Fruit fly (Drosophila melanogaster) whole organism, wandering third instar larva: ENCODE data around the gene Ank.

Experiments used
- Abd-B ChIP-seq: fragments of >200 bp; optimal IDR thresholded peaks from 2 replicates; lab custom pipeline; 2017; ENCODE audit warnings: missing biosample characterization, missing genetic modification characterization
- CG32264 ChIP-seq: fragments of 200-800 bp; sonication (Bioruptor generic); optimal IDR thresholded peaks from 2 replicates; lab custom pipeline; 2016; ENCODE audit warnings: missing biosample characterization, missing genetic modification characterization
- Dfd ChIP-seq: fragments of >200 bp; optimal IDR thresholded peaks from 2 replicates; lab custom pipeline; 2017; ENCODE audit warnings: missing biosample characterization, missing genetic modification characterization
- Dif ChIP-seq: fragments of 200-275, 200-300 bp; sonication (Bioruptor generic); optimal IDR thresholded peaks from 2 replicates; lab custom pipeline; 2018; ENCODE audit warnings: missing biosample characterization, missing genetic modification characterization; ENCODE audit not compliant: partially characterized antibody
- HLH106 ChIP-seq: fragments of 200-800 bp; optimal IDR thresholded peaks from 3 replicates; lab custom pipeline; 2019; ENCODE audit warnings: missing biosample characterization, mild to moderate bottlenecking, missing genetic modification characterization, moderate library complexity
- Hnf4 ChIP-seq: fragments of 200-800 bp; sonication (Bioruptor generic); optimal IDR thresholded peaks from 2 replicates; lab custom pipeline; 2016; ENCODE audit warnings: missing biosample characterization, mild to moderate bottlenecking, missing genetic modification characterization
- Hr78 ChIP-seq: fragments of >200 bp; optimal IDR thresholded peaks from 2 replicates; lab custom pipeline; 2017; ENCODE audit warnings: missing biosample characterization, missing genetic modification characterization
- Mio ChIP-seq: sonication (Bioruptor generic); optimal IDR thresholded peaks from 2 replicates; lab custom pipeline; 2016; ENCODE audit warnings: missing biosample characterization, missing genetic modification characterization
- Myc ChIP-seq: fragments of >200 bp; optimal IDR thresholded peaks from 2 replicates; lab custom pipeline; 2017
- N ChIP-seq: fragments of >200 bp; optimal IDR thresholded peaks from 2 replicates; lab custom pipeline; 2018; ENCODE audit warnings: missing biosample characterization, missing external identifiers, missing genetic modification characterization
- OdsH ChIP-seq: fragments of 200-800 bp; sonication (Bioruptor generic); optimal IDR thresholded peaks from 2 replicates; lab custom pipeline; 2016; ENCODE audit warnings: missing biosample characterization, mild to moderate bottlenecking, missing genetic modification characterization
- Sp1 ChIP-seq: fragments of 200-800 bp; sonication (Bioruptor generic); optimal IDR thresholded peaks from 3 replicates; lab custom pipeline; 2019; ENCODE audit warnings: missing biosample characterization, mild to moderate bottlenecking, missing genetic modification characterization, moderate library complexity
- Vsx2 ChIP-seq: fragments of 200-300, 225-300 bp; sonication (Bioruptor generic); optimal IDR thresholded peaks from 2 replicates; lab custom pipeline; 2018; ENCODE audit warnings: missing biosample characterization, missing genetic modification characterization; ENCODE audit not compliant: partially characterized antibody
- br ChIP-seq: fragments of 200-800 bp; sonication (Bioruptor generic); optimal IDR thresholded peaks from 2 replicates; lab custom pipeline; 2016; ENCODE audit warnings: missing biosample characterization, missing genetic modification characterization
- brk ChIP-seq: fragments of 200-800 bp; sonication (Bioruptor generic); optimal IDR thresholded peaks from 2 replicates; lab custom pipeline; 2016; ENCODE audit warnings: missing biosample characterization, mild to moderate bottlenecking, missing genetic modification characterization
- dl ChIP-seq, 2 experiments: fragments of 175-275, 200-275 bp in 1 of 2; fragments of 200-275 bp in 1 of 2; sonication (Bioruptor generic); optimal IDR thresholded peaks; lab custom pipeline; 2018; ENCODE audit warnings: mild to moderate bottlenecking in 2 of 2, missing biosample characterization in 2 of 2, missing genetic modification characterization in 2 of 2, moderate library complexity in 2 of 2; ENCODE audit not compliant: partially characterized antibody in 2 of 2, insufficient read depth in 1 of 2
- dmrt93B ChIP-seq: fragments of 200-800 bp; sonication (Bioruptor generic); optimal IDR thresholded peaks from 2 replicates; lab custom pipeline; 2018; ENCODE audit warnings: missing biosample characterization, mild to moderate bottlenecking, missing genetic modification characterization
- dsf ChIP-seq: sonication (Bioruptor generic); optimal IDR thresholded peaks from 2 replicates; lab custom pipeline; 2016; ENCODE audit warnings: missing biosample characterization, missing genetic modification characterization, borderline replicate concordance
- ey ChIP-seq: fragments of 200-800 bp; sonication (Bioruptor generic); optimal IDR thresholded peaks from 2 replicates; lab custom pipeline; 2016; ENCODE audit warnings: missing biosample characterization, missing genetic modification characterization
- foxo ChIP-seq, 2 experiments: fragments of 200-800 bp; sonication (Bioruptor generic); optimal IDR thresholded peaks; 2 replicates in 1 of 2; 3 replicates in 1 of 2; lab custom pipeline; 2016 to 2017; ENCODE audit warnings: missing biosample characterization in 2 of 2, missing genetic modification characterization in 2 of 2
- fru ChIP-seq: fragments of 200-800 bp; sonication (Bioruptor generic); optimal IDR thresholded peaks from 3 replicates; lab custom pipeline; 2016; ENCODE audit warnings: missing biosample characterization, mild to moderate bottlenecking, missing genetic modification characterization
- h ChIP-seq: fragments of 200-800 bp; sonication (Bioruptor generic); optimal IDR thresholded peaks from 3 replicates; lab custom pipeline; 2016; ENCODE audit warnings: missing biosample characterization, mild to moderate bottlenecking, missing genetic modification characterization
- lola ChIP-seq: fragments of >200 bp; optimal IDR thresholded peaks from 2 replicates; lab custom pipeline; 2017; ENCODE audit warnings: missing biosample characterization, missing genetic modification characterization
- pan ChIP-seq: fragments of >200 bp; optimal IDR thresholded peaks from 2 replicates; lab custom pipeline; 2017
- psq ChIP-seq: fragments of 200-800 bp; sonication (Bioruptor generic); optimal IDR thresholded peaks from 3 replicates; lab custom pipeline; 2017; ENCODE audit warnings: missing biosample characterization, mild to moderate bottlenecking, missing genetic modification characterization, moderate library complexity
- rgr ChIP-seq: fragments of 200-800 bp; sonication (Bioruptor generic); optimal IDR thresholded peaks from 3 replicates; lab custom pipeline; 2016; ENCODE audit warnings: missing biosample characterization, mild to moderate bottlenecking, missing genetic modification characterization
- tai ChIP-seq: sonication (Bioruptor generic); optimal IDR thresholded peaks from 2 replicates; lab custom pipeline; 2016; ENCODE audit warnings: missing biosample characterization, missing genetic modification characterization
- usp ChIP-seq: fragments of >200 bp; optimal IDR thresholded peaks from 2 replicates; lab custom pipeline; 2017; ENCODE audit warnings: missing biosample characterization, missing genetic modification characterization
- woc ChIP-seq: sonication (Bioruptor generic); optimal IDR thresholded peaks from 2 replicates; lab custom pipeline; 2016; ENCODE audit warnings: missing biosample characterization, mild to moderate bottlenecking, missing genetic modification characterization

Ank gene

DNA sequence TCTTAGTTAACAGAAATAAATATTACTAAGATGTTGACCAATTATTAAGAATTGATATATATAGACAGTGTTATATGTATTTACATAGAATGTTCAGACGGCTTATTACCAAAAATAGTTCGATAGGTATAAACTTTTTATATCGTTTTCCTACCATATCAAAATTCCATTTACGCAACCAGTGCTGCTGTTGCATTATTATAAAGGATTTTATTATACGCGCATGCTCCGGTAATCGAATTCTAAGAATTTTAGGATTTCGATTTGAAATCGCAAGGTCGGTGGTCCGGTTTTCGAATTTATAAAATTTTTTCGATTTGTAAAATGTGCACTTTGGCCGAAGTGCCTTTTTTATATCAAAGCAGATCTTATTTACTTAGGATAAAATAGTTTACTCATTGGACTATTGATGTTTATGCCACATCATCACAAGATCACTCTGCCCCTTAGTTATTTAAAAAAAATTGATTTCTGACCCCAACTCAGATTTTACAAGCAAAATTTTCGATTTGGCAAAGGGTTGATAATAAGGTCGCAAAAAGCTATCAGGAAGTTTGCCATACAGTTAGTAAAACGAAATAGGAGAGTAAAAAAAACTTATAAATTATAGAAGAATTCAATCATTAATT lies at the start of gene Ank:
Gene Ank, minus strand, starts transcription at position 206 of the 629 bp plus-strand sequence.
- peak; percentile 28 for TF ChIP-seq woc (GFP tag; lab: Kevin White, UChicago)
- TF ChIP-seq Sp1 (GFP tag; lab: Kevin White, UChicago): no peak
- no peak for TF ChIP-seq Dif (GFP tag; lab: Kevin White, UChicago)
- peak; percentile 54 for TF ChIP-seq N (GFP tag; lab: Kevin White, UChicago)
- TF ChIP-seq usp: no peak
- TF ChIP-seq Abd-B (GFP tag; lab: Kevin White, UChicago): no peak
- TF ChIP-seq Hr78: peak; percentile 56

dm6 chr4:175245-175644 lies 45.6 kb upstream of the Ank start, which contains the start of gene CG33978:
TSS of gene CG33978 (minus strand) at chr4:175639.
- TF ChIP-seq foxo (GFP tag; optimal IDR thresholded peaks at IDR 0.05; lab: Kevin White, UChicago): no peak
- TF ChIP-seq Dif (GFP tag; lab: Kevin White, UChicago): no peak
- no peak for TF ChIP-seq usp
- TF ChIP-seq Myc (lab: Kevin White, UChicago): no peak

- no peak for TF ChIP-seq Mio (GFP tag; lab: Kevin White, UChicago)
- TF ChIP-seq foxo (GFP tag; optimal IDR thresholded peaks at IDR 0.05; lab: Kevin White, UChicago): no peak
- no peak for TF ChIP-seq Vsx2 (GFP tag; lab: Kevin White, UChicago)
- no peak for TF ChIP-seq psq
- no peak for TF ChIP-seq dmrt93B (GFP tag; lab: Kevin White, UChicago)
- no peak for TF ChIP-seq Myc (lab: Kevin White, UChicago)
- no peak for TF ChIP-seq dl (GFP tag; optimal IDR thresholded peaks at IDR 0.05; lab: Kevin White, UChicago; ENCODE audit: insufficient read depth in 1 of 2, partially characterized antibody in 2 of 2)
- no peak for TF ChIP-seq Dfd (GFP tag; lab: Kevin White, UChicago)
- TF ChIP-seq CG32264 (GFP tag; lab: Kevin White, UChicago): no peak
- TF ChIP-seq OdsH: no peak
- no peak for TF ChIP-seq brk (GFP tag; lab: Kevin White, UChicago)
- TF ChIP-seq Hnf4 (GFP tag; lab: Kevin White, UChicago): no peak
These were observed 44.9 kb upstream of the Ank start for dm6 chr4:174526-174925.

DNA sequence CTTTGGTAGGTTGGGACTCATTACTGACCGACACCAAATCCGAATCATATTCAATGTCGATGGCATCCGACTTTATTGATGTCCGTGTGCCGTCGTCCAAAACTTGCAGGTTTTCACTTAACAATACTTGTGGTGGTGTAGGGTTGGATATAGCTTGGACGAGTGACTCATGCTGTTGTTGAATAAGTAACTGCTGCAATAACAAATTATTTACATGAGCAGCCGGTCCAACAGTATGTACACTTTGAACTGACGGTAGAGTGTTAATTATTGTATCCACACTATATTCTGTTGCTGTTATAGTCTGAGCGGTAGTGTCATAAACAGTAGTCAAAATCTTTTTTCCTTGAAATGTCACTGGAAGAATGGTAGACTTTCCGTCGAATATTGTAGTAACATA lies 37.9 kb upstream of the Ank start:
- TF ChIP-seq Dif (GFP tag; lab: Kevin White, UChicago): no peak
- no peak for TF ChIP-seq dmrt93B (GFP tag; lab: Kevin White, UChicago)
- TF ChIP-seq Mio (GFP tag; lab: Kevin White, UChicago): no peak
- no peak for TF ChIP-seq HLH106 (tag; lab: Kevin White, UChicago)
- TF ChIP-seq N (GFP tag; lab: Kevin White, UChicago): no peak
- TF ChIP-seq fru: no peak
- no peak for TF ChIP-seq Dfd (GFP tag; lab: Kevin White, UChicago)
- TF ChIP-seq ey (GFP tag; lab: Kevin White, UChicago): no peak
- TF ChIP-seq Sp1 (GFP tag; lab: Kevin White, UChicago): no peak
- no peak for TF ChIP-seq psq
- TF ChIP-seq rgr: no peak
- TF ChIP-seq woc (GFP tag; lab: Kevin White, UChicago): no peak
- TF ChIP-seq tai (GFP tag; lab: Kevin White, UChicago): no peak
- TF ChIP-seq foxo (GFP tag; optimal IDR thresholded peaks at IDR 0.05; lab: Kevin White, UChicago): no peak
- no peak for TF ChIP-seq dsf (GFP tag; lab: Kevin White, UChicago)

- TF ChIP-seq lola (GFP tag; lab: Kevin White, UChicago) (no peak), psq (no peak), br (GFP tag; lab: Kevin White, UChicago) (no peak), Hr78 (no peak), h (GFP tag; lab: Kevin White, UChicago) (no peak), Dfd (GFP tag; lab: Kevin White, UChicago) (peak; percentile 93), pan (lab: Kevin White, UChicago) (no peak)
These were observed 35.5 kb upstream of the Ank start for dm6 chr4:165159-165558.

DNA sequence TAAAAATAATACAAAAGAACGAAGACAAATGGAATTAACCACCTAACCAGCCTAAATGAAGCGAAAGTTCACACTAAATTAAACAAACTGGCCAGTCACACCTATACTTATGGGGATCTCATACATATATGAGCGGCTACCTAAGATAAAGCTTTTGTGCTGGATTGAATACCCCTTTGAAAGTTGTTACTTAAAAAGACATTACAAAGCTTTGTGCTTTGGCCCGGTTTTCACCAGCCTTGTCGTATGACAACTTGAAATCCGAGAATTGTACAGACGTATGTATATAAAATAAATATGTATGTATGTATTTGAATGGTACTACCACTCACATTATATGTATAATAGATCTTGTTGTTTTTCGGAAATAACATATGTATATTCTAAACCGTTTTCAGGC lies 26.3 kb upstream of the Ank start, which contains the start of gene CG31997:
Gene CG31997, minus strand, starts transcription at position 84 of the 400 bp plus-strand sequence.
- no peak for TF ChIP-seq foxo (GFP tag; optimal IDR thresholded peaks at IDR 0.05; lab: Kevin White, UChicago)
- TF ChIP-seq N (GFP tag; lab: Kevin White, UChicago): no peak
- peak; percentile 80 for TF ChIP-seq fru
- TF ChIP-seq, all 38 proteins: peak for 1
